Fruit fly (Drosophila melanogaster) whole organism, wandering third instar larva: ENCODE data around the gene CG42709.

Experiments
- CG9705 ChIP-seq: fragments of 200-800 bp; sonication (Bioruptor generic); optimal IDR thresholded peaks from 2 replicates; lab custom pipeline; 2018; ENCODE audit warnings: missing biosample characterization, mild to moderate bottlenecking, missing genetic modification characterization
- OdsH ChIP-seq: fragments of 200-800 bp; sonication (Bioruptor generic); optimal IDR thresholded peaks from 2 replicates; lab custom pipeline; 2016; ENCODE audit warnings: missing biosample characterization, mild to moderate bottlenecking, missing genetic modification characterization
- Vsx2 ChIP-seq: fragments of 200-300, 225-300 bp; sonication (Bioruptor generic); optimal IDR thresholded peaks from 2 replicates; lab custom pipeline; 2018; ENCODE audit warnings: missing biosample characterization, missing genetic modification characterization; ENCODE audit not compliant: partially characterized antibody
- h ChIP-seq: fragments of 200-800 bp; sonication (Bioruptor generic); optimal IDR thresholded peaks from 3 replicates; lab custom pipeline; 2016; ENCODE audit warnings: missing biosample characterization, mild to moderate bottlenecking, missing genetic modification characterization
- psq ChIP-seq: fragments of 200-800 bp; sonication (Bioruptor generic); optimal IDR thresholded peaks from 3 replicates; lab custom pipeline; 2017; ENCODE audit warnings: missing biosample characterization, mild to moderate bottlenecking, missing genetic modification characterization, moderate library complexity
- sv ChIP-seq: fragments of 200-800 bp; sonication (Bioruptor generic); optimal IDR thresholded peaks from 3 replicates; lab custom pipeline; 2016; ENCODE audit warnings: missing biosample characterization, missing genetic modification characterization

- TF ChIP-seq sv (GFP tag; lab: Kevin White, UChicago) (no peak), OdsH (GFP tag; lab: Kevin White, UChicago) (no peak), CG9705 (no peak), psq (no peak), h (GFP tag; lab: Kevin White, UChicago) (no peak), Vsx2 (GFP tag; lab: Kevin White, UChicago) (no peak)
Observed at dm6 chr3L:12780997-12781396, 9.0 kb upstream of the CG42709 start, which contains the start of the genes CG10969 and CG17666.
